Fruit fly (Drosophila melanogaster) whole organism, embryonic: Measurements from ENCODE around the gene CG6785.

Source experiments
- Atf3 ChIP-seq: fragments of 200-800 bp; sonication (Bioruptor generic); optimal IDR thresholded peaks from 3 replicates; lab custom pipeline; 2016; ENCODE audit warnings: missing biosample characterization, missing genetic modification characterization
- B-H1 ChIP-seq: fragments of 200-800 bp; sonication (Bioruptor generic); IDR thresholded peaks from 3 replicates; pipeline ENCODE4 v1.3.6; 2022; ENCODE audit warnings: missing biosample characterization, missing genetic modification characterization
- B-H2 ChIP-seq: fragments of 200-800 bp; sonication (Bioruptor generic); optimal IDR thresholded peaks from 2 replicates; lab custom pipeline; 2018; ENCODE audit warnings: missing biosample characterization, mild to moderate bottlenecking, missing genetic modification characterization
- Bdp1 ChIP-seq: fragments of 200-800 bp; sonication (Bioruptor generic); optimal IDR thresholded peaks from 3 replicates; lab custom pipeline; 2016; ENCODE audit warnings: missing biosample characterization, missing genetic modification characterization
- BtbVII ChIP-seq: fragments of 200-800 bp; sonication (Bioruptor generic); optimal IDR thresholded peaks from 3 replicates; lab custom pipeline; 2017; ENCODE audit warnings: missing biosample characterization, mild to moderate bottlenecking, missing genetic modification characterization
- C15 ChIP-seq: fragments of 200-800 bp; sonication (Bioruptor generic); IDR thresholded peaks from 3 replicates; pipeline ENCODE4 v1.3.6; 2022; ENCODE audit warnings: missing biosample characterization, missing genetic modification characterization
- CG10267 ChIP-seq: fragments of 200-800 bp; sonication (Bioruptor generic); optimal IDR thresholded peaks from 2 replicates; lab custom pipeline; 2018; ENCODE audit warnings: missing biosample characterization, mild to moderate bottlenecking, missing genetic modification characterization, moderate library complexity
- CG11695 ChIP-seq: fragments of 200-800 bp; sonication (Bioruptor generic); IDR thresholded peaks from 3 replicates; pipeline ENCODE4 v1.3.6; 2022; ENCODE audit warnings: missing biosample characterization, missing genetic modification characterization
- CG14667 ChIP-seq: fragments of 200-800 bp; sonication (Bioruptor generic); IDR thresholded peaks from 2 replicates; pipeline ENCODE4 v1.3.6; 2022; ENCODE audit warnings: missing biosample characterization, missing genetic modification characterization
- CG15073 ChIP-seq: fragments of 200-800 bp; sonication (Bioruptor generic); optimal IDR thresholded peaks from 2 replicates; lab custom pipeline; 2016; ENCODE audit warnings: missing biosample characterization, missing genetic modification characterization
- CG18764 ChIP-seq: fragments of 200-800 bp; sonication (Bioruptor generic); optimal IDR thresholded peaks from 3 replicates; lab custom pipeline; 2016; ENCODE audit warnings: missing biosample characterization, missing genetic modification characterization
- CG2202 ChIP-seq: fragments of 200-800 bp; sonication (Bioruptor generic); optimal IDR thresholded peaks from 2 replicates; lab custom pipeline; 2018; ENCODE audit warnings: missing biosample characterization, mild to moderate bottlenecking, missing genetic modification characterization
- CG3407 ChIP-seq: fragments of 200-800 bp; sonication (Bioruptor generic); optimal IDR thresholded peaks from 2 replicates; lab custom pipeline; 2018; ENCODE audit warnings: missing biosample characterization, mild to moderate bottlenecking, missing genetic modification characterization
- CG34376 ChIP-seq: fragments of 200-800 bp; sonication (Bioruptor generic); optimal IDR thresholded peaks from 2 replicates; lab custom pipeline; 2018; ENCODE audit warnings: missing biosample characterization, mild to moderate bottlenecking, missing genetic modification characterization
- CG7745 ChIP-seq: fragments of 200-800 bp; sonication (Bioruptor generic); optimal IDR thresholded peaks from 2 replicates; lab custom pipeline; 2018; ENCODE audit warnings: missing biosample characterization, mild to moderate bottlenecking, missing genetic modification characterization, moderate library complexity
- CG8944 ChIP-seq: fragments of 200-800 bp; sonication (Bioruptor generic); optimal IDR thresholded peaks from 3 replicates; lab custom pipeline; 2016; ENCODE audit warnings: missing biosample characterization, missing genetic modification characterization
- CG9797 ChIP-seq: fragments of 200-800 bp; sonication (Bioruptor generic); optimal IDR thresholded peaks from 3 replicates; lab custom pipeline; 2018; ENCODE audit warnings: missing biosample characterization, mild to moderate bottlenecking, missing genetic modification characterization
- CoRest ChIP-seq: fragments of 200-800 bp; sonication (Bioruptor generic); optimal IDR thresholded peaks from 3 replicates; lab custom pipeline; 2018; ENCODE audit warnings: missing biosample characterization, mild to moderate bottlenecking, missing genetic modification characterization, moderate library complexity
- Deaf1 ChIP-seq: fragments of 200-800 bp; optimal IDR thresholded peaks from 3 replicates; lab custom pipeline; 2019; ENCODE audit warnings: missing biosample characterization, mild to moderate bottlenecking, missing genetic modification characterization, moderate library complexity
- E2f1 ChIP-seq: fragments of 200-800 bp; sonication (Bioruptor generic); IDR thresholded peaks from 2 replicates; pipeline ENCODE4 v1.3.6; 2022; ENCODE audit warnings: missing biosample characterization, missing genetic modification characterization
- Elba2 ChIP-seq: fragments of 200-800 bp; sonication (Bioruptor generic); optimal IDR thresholded peaks from 3 replicates; lab custom pipeline; 2016; ENCODE audit warnings: missing biosample characterization, missing genetic modification characterization
- Ets65A ChIP-seq: fragments of 200-800 bp; sonication (Bioruptor generic); peaks from one replicate; lab custom pipeline; 2016; ENCODE audit warnings: missing biosample characterization, missing genetic modification characterization
- Fer2 ChIP-seq: fragments of 200-800 bp; sonication (Bioruptor generic); optimal IDR thresholded peaks from 2 replicates; lab custom pipeline; 2018; ENCODE audit warnings: missing biosample characterization, mild to moderate bottlenecking, missing genetic modification characterization, moderate library complexity
- HLHmδ ChIP-seq: fragments of 200-800 bp; sonication (Bioruptor generic); optimal IDR thresholded peaks from 2 replicates; lab custom pipeline; 2018; ENCODE audit warnings: missing biosample characterization, mild to moderate bottlenecking, missing genetic modification characterization, moderate library complexity
- Hr3 ChIP-seq: fragments of 200-800 bp; sonication (Bioruptor generic); optimal IDR thresholded peaks from 3 replicates; lab custom pipeline; 2016; ENCODE audit warnings: missing biosample characterization, missing genetic modification characterization
- Med ChIP-seq: fragments of 200-800 bp; sonication (Bioruptor generic); peaks from one replicate; lab custom pipeline; 2016; ENCODE audit warnings: missing biosample characterization, missing genetic modification characterization, mild to moderate bottlenecking, inconsistent platforms, moderate library complexity
- Meics ChIP-seq: fragments of 200-800 bp; sonication (Bioruptor generic); optimal IDR thresholded peaks from 2 replicates; lab custom pipeline; 2017; ENCODE audit warnings: missing biosample characterization, mild to moderate bottlenecking, missing genetic modification characterization
- Nf-YA ChIP-seq: fragments of 200-800 bp; sonication (Bioruptor generic); IDR thresholded peaks from 2 replicates; pipeline ENCODE4 v1.3.6; 2022; ENCODE audit warnings: missing biosample characterization, missing genetic modification characterization
- Ravus ChIP-seq: fragments of 200-800 bp; sonication (Bioruptor generic); IDR thresholded peaks from 2 replicates; pipeline ENCODE4 v1.3.6; 2022; ENCODE audit warnings: missing biosample characterization, missing genetic modification characterization
- TFAM ChIP-seq: fragments of 200-800 bp; sonication (Bioruptor generic); optimal IDR thresholded peaks from 2 replicates; lab custom pipeline; 2017; ENCODE audit warnings: missing biosample characterization, missing genetic modification characterization, inconsistent platforms
- crol ChIP-seq: fragments of 200-800 bp; sonication (Bioruptor generic); IDR thresholded peaks from 2 replicates; pipeline ENCODE4 v1.3.6; 2022; ENCODE audit warnings: missing biosample characterization, missing genetic modification characterization
- disco-r ChIP-seq: fragments of 200-800 bp; sonication (Bioruptor generic); optimal IDR thresholded peaks from 2 replicates; lab custom pipeline; 2016; ENCODE audit warnings: missing biosample characterization, missing genetic modification characterization
- dmrt99B ChIP-seq: fragments of 200-800 bp; sonication (Bioruptor generic); optimal IDR thresholded peaks from 2 replicates; lab custom pipeline; 2018; ENCODE audit warnings: missing biosample characterization, mild to moderate bottlenecking, missing genetic modification characterization, moderate library complexity
- dpn ChIP-seq, 2 experiments: fragments of 200-800 bp; sonication (Bioruptor generic); optimal IDR thresholded peaks; 3 replicates each; lab custom pipeline; 2016; ENCODE audit warnings: missing biosample characterization in 2 of 2, missing genetic modification characterization in 2 of 2
- ems ChIP-seq: fragments of 200-800 bp; sonication (Bioruptor generic); optimal IDR thresholded peaks from 3 replicates; lab custom pipeline; 2016; ENCODE audit warnings: missing biosample characterization, missing genetic modification characterization
- eve ChIP-seq, 2 experiments: fragments of >200 bp; optimal IDR thresholded peaks; 2 replicates each; lab custom pipeline; 2017; ENCODE audit warnings: missing biosample characterization in 2 of 2, missing genetic modification characterization in 2 of 2
- eyg ChIP-seq: fragments of 200-800 bp; sonication (Bioruptor generic); optimal IDR thresholded peaks from 3 replicates; lab custom pipeline; 2016; ENCODE audit warnings: missing biosample characterization, missing genetic modification characterization
- fd102C ChIP-seq: fragments of 200-800 bp; sonication (Bioruptor generic); optimal IDR thresholded peaks from 2 replicates; lab custom pipeline; 2018; ENCODE audit warnings: missing biosample characterization, mild to moderate bottlenecking, missing genetic modification characterization, moderate library complexity
- fu2 ChIP-seq: fragments of 200-800 bp; sonication (Bioruptor generic); optimal IDR thresholded peaks from 2 replicates; lab custom pipeline; 2016; ENCODE audit warnings: missing biosample characterization, missing genetic modification characterization
- ind ChIP-seq: fragments of 200-800 bp; sonication (Bioruptor generic); optimal IDR thresholded peaks from 3 replicates; lab custom pipeline; 2016; ENCODE audit warnings: missing biosample characterization, missing genetic modification characterization
- lola ChIP-seq, 3 experiments: fragments of >200 bp in 2 of 3; fragments of 200-800 bp in 1 of 3; sonication (Bioruptor generic) in 1 of 3; optimal IDR thresholded peaks; 2 replicates each; lab custom pipeline; 2017 to 2019; ENCODE audit warnings: missing biosample characterization in 3 of 3, missing genetic modification characterization in 3 of 3, mild to moderate bottlenecking in 1 of 3, moderate library complexity in 1 of 3
- nmo ChIP-seq: fragments of 200-800 bp; sonication (Bioruptor generic); optimal IDR thresholded peaks from 2 replicates; lab custom pipeline; 2018; ENCODE audit warnings: missing biosample characterization, mild to moderate bottlenecking, missing genetic modification characterization, moderate library complexity
- oc ChIP-seq: fragments of 200-800 bp; sonication (Bioruptor generic); optimal IDR thresholded peaks from 2 replicates; lab custom pipeline; 2018; ENCODE audit warnings: missing biosample characterization, mild to moderate bottlenecking, missing genetic modification characterization, moderate library complexity
- pfk ChIP-seq: fragments of 200-800 bp; sonication (Bioruptor generic); optimal IDR thresholded peaks from 2 replicates; lab custom pipeline; 2018; ENCODE audit warnings: missing biosample characterization, mild to moderate bottlenecking, missing genetic modification characterization, moderate library complexity
- pnt ChIP-seq: fragments of 200-800 bp; sonication (Bioruptor generic); optimal IDR thresholded peaks from 3 replicates; lab custom pipeline; 2016; ENCODE audit warnings: missing biosample characterization, missing genetic modification characterization
- slbo ChIP-seq: fragments of 200-800 bp; sonication (Bioruptor generic); IDR thresholded peaks from 2 replicates; pipeline ENCODE4 v1.3.6; 2022; ENCODE audit warnings: missing biosample characterization, missing genetic modification characterization
- stc ChIP-seq: fragments of 200-800 bp; sonication (Bioruptor generic); IDR thresholded peaks from 2 replicates; pipeline ENCODE4 v1.3.6; 2022; ENCODE audit warnings: missing biosample characterization, missing genetic modification characterization
- tio ChIP-seq: fragments of 200-800 bp; sonication (Bioruptor generic); optimal IDR thresholded peaks from 2 replicates; lab custom pipeline; 2017; ENCODE audit warnings: missing biosample characterization, missing genetic modification characterization, inconsistent platforms
- ttk ChIP-seq: fragments of 200-800 bp; sonication (Bioruptor generic); IDR thresholded peaks from 2 replicates; pipeline ENCODE4 v2.1.2; 2022; ENCODE audit warnings: missing biosample characterization, missing genetic modification characterization
- twi ChIP-seq: fragments of 200-800 bp; optimal IDR thresholded peaks from 2 replicates; lab custom pipeline; 2019; ENCODE audit warnings: missing biosample characterization, mild to moderate bottlenecking, missing genetic modification characterization, moderate library complexity

CG6785 gene

dm6 chr2L:12044613-12045350 lies at the start of gene CG6785 (continued):
- TF ChIP-seq TFAM (GFP tag; lab: Kevin White, UChicago), result no peak
- peak; percentile 42; the same call in 1 of the 2 replicates for TF ChIP-seq stc (GFP tag; lab: Robert Waterston, UW)
- TF ChIP-seq pfk (GFP tag; lab: Kevin White, UChicago), result peak; percentile 73
- TF ChIP-seq dmrt99B (tag; lab: Kevin White, UChicago), result peak; percentile 81
- TF ChIP-seq CoRest (tag; lab: Kevin White, UChicago), result peak; percentile 70
- TF ChIP-seq Atf3 (GFP tag; lab: Kevin White, UChicago), result peak; percentile 76
- TF ChIP-seq B-H2 (GFP tag; lab: Kevin White, UChicago), result peak; percentile 88
- peak; percentile 53 for TF ChIP-seq Fer2 (tag; lab: Kevin White, UChicago)
- TF ChIP-seq Bdp1 (GFP tag; lab: Kevin White, UChicago), result peak; percentile 68
- peak; percentile 93 for TF ChIP-seq CG3407 (GFP tag; lab: Kevin White, UChicago)
- peak; percentile 92 for TF ChIP-seq CG2202 (tag; lab: Kevin White, UChicago)
- peak; percentile 71 for TF ChIP-seq CG11695 (GFP tag; lab: Robert Waterston, UW)
- TF ChIP-seq oc (tag; lab: Kevin White, UChicago), result peak; percentile 77
- peak; percentile 64 for TF ChIP-seq CG10267 (tag; lab: Kevin White, UChicago)
- peak; percentile 73 for TF ChIP-seq ems (GFP tag; lab: Kevin White, UChicago)
- peak; percentile 33 for TF ChIP-seq twi (tag; lab: Kevin White, UChicago)
- no peak; the same call in 1 of the 2 replicates for TF ChIP-seq Nf-YA
- peak; percentile 9 for TF ChIP-seq CG15073 (GFP tag; lab: Kevin White, UChicago)
- TF ChIP-seq Elba2 (GFP tag; lab: Kevin White, UChicago), result no peak
- TF ChIP-seq disco-r (GFP tag; lab: Kevin White, UChicago), result peak; percentile 87
- TF ChIP-seq lola (GFP tag; optimal IDR thresholded peaks at IDR 0.05; lab: Kevin White, UChicago), result peak in 1 of 3 experiments; percentile 58
- TF ChIP-seq E2f1 (GFP tag; lab: Robert Waterston, UW), result no peak; the same call in 1 of the 2 replicates
- no peak for TF ChIP-seq fu2 (GFP tag; lab: Kevin White, UChicago)
- TF ChIP-seq B-H1, result no peak; the same call in 2 of the 3 replicates
- peak; percentile 37 for TF ChIP-seq Deaf1 (tag; lab: Kevin White, UChicago)
- no peak for TF ChIP-seq Ravus (GFP tag; lab: Robert Waterston, UW)
- TF ChIP-seq CG9797 (GFP tag; lab: Kevin White, UChicago), result no peak
- peak; percentile 84 for TF ChIP-seq Meics (GFP tag; lab: Kevin White, UChicago)
- peak; percentile 90 for TF ChIP-seq eyg (GFP tag; lab: Kevin White, UChicago)
- peak; percentile 74 for TF ChIP-seq pnt
- peak; percentile 81 for TF ChIP-seq CG7745
- TF ChIP-seq slbo (GFP tag; lab: Robert Waterston, UW), result no peak
- TF ChIP-seq CG14667 (GFP tag; lab: Robert Waterston, UW), result no peak
- peak; percentile 24 for TF ChIP-seq nmo
- TF ChIP-seq crol (GFP tag; lab: Robert Waterston, UW), result no peak
- no peak for TF ChIP-seq ttk (GFP tag; lab: Robert Waterston, UW)
- TF ChIP-seq CG8944, result peak; percentile 80
- peak; percentile 88 for TF ChIP-seq BtbVII
- TF ChIP-seq CG18764 (GFP tag; lab: Kevin White, UChicago), result peak; percentile 87
- peak; percentile 71 for TF ChIP-seq HLHmδ (GFP tag; lab: Kevin White, UChicago)
- TF ChIP-seq tio (GFP tag; lab: Kevin White, UChicago), result no peak
- peak; percentile 91 for TF ChIP-seq CG34376 (GFP tag; lab: Kevin White, UChicago)
- TF ChIP-seq fd102C (GFP tag; lab: Kevin White, UChicago), result peak; percentile 70
- TF ChIP-seq dpn (GFP tag; optimal IDR thresholded peaks at IDR 0.05; lab: Kevin White, UChicago), result peak; percentile 70 to 80
- peak; percentile 96 for TF ChIP-seq Med (GFP tag; lab: Kevin White, UChicago)
- peak; percentile 2 for TF ChIP-seq ind (GFP tag; lab: Kevin White, UChicago)
- TF ChIP-seq Ets65A (GFP tag; lab: Kevin White, UChicago), result no peak
- no peak for TF ChIP-seq C15 (GFP tag; lab: Robert Waterston, UW)
- no peak for TF ChIP-seq eve (GFP tag; optimal IDR thresholded peaks at IDR 0.05; lab: Kevin White, UChicago)
- TF ChIP-seq Hr3 (GFP tag; lab: Kevin White, UChicago), result peak; percentile 37
